Fruit fly (Drosophila melanogaster) whole organism, prepupa: Measurements from ENCODE around the gene CG33978.
A peak's percentile ranks its signal among the peaks of the same experiment; 100 is the strongest.

ENCODE experiments used
- Blimp-1 ChIP-seq: fragments of 200-800 bp; sonication (Bioruptor generic); optimal IDR thresholded peaks from 3 replicates; lab custom pipeline; 2017; ENCODE audit warnings: missing biosample characterization, missing genetic modification characterization, mild to moderate bottlenecking, moderate library complexity, missing genetic modification reagents
- CG10669 ChIP-seq: fragments of 200-800 bp; sonication (Bioruptor generic); optimal IDR thresholded peaks from 3 replicates; lab custom pipeline; 2018; ENCODE audit warnings: missing biosample characterization, mild to moderate bottlenecking, missing genetic modification characterization, moderate library complexity
- CG3032 ChIP-seq: fragments of 200-800 bp; optimal IDR thresholded peaks from 2 replicates; lab custom pipeline; 2019; ENCODE audit warnings: missing biosample characterization, mild to moderate bottlenecking, missing genetic modification characterization, moderate library complexity
- CG4318 ChIP-seq: fragments of 200-800 bp; sonication (Bioruptor generic); optimal IDR thresholded peaks from 3 replicates; lab custom pipeline; 2017; ENCODE audit warnings: missing biosample characterization, mild to moderate bottlenecking, missing genetic modification characterization
- CG6808 ChIP-seq: fragments of 200-800 bp; sonication (Bioruptor generic); optimal IDR thresholded peaks from 3 replicates; lab custom pipeline; 2017; ENCODE audit warnings: missing biosample characterization, missing genetic modification characterization, mild to moderate bottlenecking, moderate library complexity, missing genetic modification reagents
- Eip78C ChIP-seq: fragments of 200-800 bp; sonication (Bioruptor generic); peaks from one replicate; lab custom pipeline; 2016; ENCODE audit warnings: missing biosample characterization, missing genetic modification characterization
- Lpt ChIP-seq: fragments of 200-800 bp; sonication (Bioruptor generic); optimal IDR thresholded peaks from 3 replicates; lab custom pipeline; 2016; ENCODE audit warnings: missing biosample characterization, missing genetic modification characterization
- Sox14 ChIP-seq: fragments of 200-800 bp; sonication (Bioruptor generic); optimal IDR thresholded peaks from 3 replicates; lab custom pipeline; 2016; ENCODE audit warnings: missing biosample characterization, missing genetic modification characterization
- fkh ChIP-seq: fragments of 200-800 bp; sonication (Bioruptor generic); optimal IDR thresholded peaks from 3 replicates; lab custom pipeline; 2017; ENCODE audit warnings: missing biosample characterization, mild to moderate bottlenecking, missing genetic modification characterization, moderate library complexity
- topi ChIP-seq: fragments of 200-800 bp; sonication (Bioruptor generic); optimal IDR thresholded peaks from 3 replicates; lab custom pipeline; 2016; ENCODE audit warnings: missing biosample characterization, missing genetic modification characterization

CG33978 gene

dm6 chr4:130558-130957, 44.9 kb downstream of the CG33978 start:
- TF ChIP-seq Blimp-1 (GFP tag; lab: Kevin White, UChicago): no peak
- no peak for TF ChIP-seq CG4318
- TF ChIP-seq CG6808: no peak
- TF ChIP-seq topi (GFP tag; lab: Kevin White, UChicago): no peak
- no peak for TF ChIP-seq CG10669 (GFP tag; lab: Kevin White, UChicago)
- TF ChIP-seq fkh (GFP tag; lab: Kevin White, UChicago): no peak

dm6 chr4:129644-130272, 45.7 kb downstream of the CG33978 start, which contains the start of gene Ank:
Ank (minus strand) TSS chr4:129849.
- peak; percentile 19 for TF ChIP-seq CG3032 (tag; lab: Kevin White, UChicago)
- peak; percentile 60 for TF ChIP-seq Eip78C (GFP tag; lab: Kevin White, UChicago)
- no peak for TF ChIP-seq Lpt

DNA sequence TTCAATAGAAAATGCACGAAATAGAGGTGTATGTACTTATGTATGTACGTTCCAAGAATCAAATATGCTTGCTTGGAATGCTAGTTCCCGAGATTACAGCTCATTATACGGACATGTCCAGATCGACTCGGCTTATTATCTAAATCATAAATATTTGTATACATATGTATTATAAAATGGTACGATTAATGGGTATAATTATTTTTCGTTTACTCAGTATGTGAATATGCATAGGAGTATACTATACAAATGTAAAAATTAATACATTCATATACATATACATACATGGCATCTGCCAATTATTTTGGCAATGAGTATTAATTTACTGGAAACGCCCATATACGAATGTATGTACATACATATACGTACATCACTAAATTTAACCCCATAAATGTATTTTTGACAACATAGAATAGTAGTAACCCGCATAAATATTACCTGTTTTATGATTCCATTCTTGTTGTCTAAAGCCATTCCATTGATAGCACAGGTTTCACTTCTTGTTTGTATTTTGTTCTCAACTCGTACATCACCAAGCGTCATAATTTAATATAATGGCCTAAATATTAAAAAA, 46.5 kb downstream of the CG33978 start:
- TF ChIP-seq Eip78C (GFP tag; lab: Kevin White, UChicago) (peak; percentile 49), Sox14 (GFP tag; lab: Kevin White, UChicago) (no peak)
